Fruit fly (Drosophila melanogaster): ENCODE results near the gene CG13001.

The CG13001 gene

DNA sequence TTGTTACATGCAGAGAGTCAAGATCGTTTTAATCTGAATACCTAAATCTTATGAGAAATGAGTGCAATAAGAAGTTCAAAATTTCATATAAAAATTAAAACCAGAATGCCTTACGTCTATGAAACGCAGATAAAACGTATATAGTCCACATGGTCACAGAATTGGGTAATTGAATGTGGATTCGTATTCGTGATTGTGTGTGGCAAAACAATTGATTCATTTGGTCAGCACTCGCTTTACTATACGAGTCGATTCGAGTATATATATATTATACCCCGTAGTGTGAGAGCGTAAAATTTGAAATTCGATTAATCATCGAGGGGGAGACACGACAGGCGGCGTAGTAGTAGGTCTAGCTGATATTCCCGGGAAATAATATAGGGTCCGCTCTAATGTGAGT is 3.9 kb upstream of the CG13001 start:
- TF ChIP-seq tj (GFP tag; optimal IDR thresholded peaks at IDR 0.05) (peak; percentile 18), cic (GFP tag; optimal IDR thresholded peaks at IDR 0.05) (peak; percentile 92), Clk (GFP tag; optimal IDR thresholded peaks at IDR 0.05) (no peak), CG7045 (GFP tag; optimal IDR thresholded peaks at IDR 0.05) (no peak), Mnt (GFP tag; optimal IDR thresholded peaks at IDR 0.05) (peak; percentile 32), CG33017 (tag; optimal IDR thresholded peaks at IDR 0.05) (no peak), kay (GFP tag; ENCODE audit: borderline replicate concordance) (peak; percentile 88)

DNA sequence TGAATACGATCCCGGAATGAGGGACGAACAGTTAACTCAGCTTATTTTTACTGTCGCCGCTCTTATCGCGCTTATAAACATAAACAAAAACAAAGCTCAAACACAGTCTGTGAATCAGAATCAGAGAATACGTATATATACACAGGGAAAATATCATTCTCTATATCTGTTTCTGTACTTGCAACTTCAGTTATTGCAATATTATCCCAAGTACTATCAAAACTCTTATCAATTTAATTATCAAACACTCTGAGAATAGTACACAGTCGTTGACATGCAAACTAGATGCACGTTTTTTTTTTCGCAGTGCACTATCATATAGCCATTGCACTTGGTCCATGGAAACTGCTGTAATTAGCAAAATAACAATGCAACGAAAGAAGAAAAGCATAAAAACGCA is 2.7 kb upstream of the CG13001 start:
- TF ChIP-seq CG11617 (GFP tag; optimal IDR thresholded peaks at IDR 0.05) = peak; percentile 10
- no peak for TF ChIP-seq Hr96 (GFP tag; optimal IDR thresholded peaks at IDR 0.05)
- TF ChIP-seq cnc (optimal IDR thresholded peaks at IDR 0.05) = no peak
- TF ChIP-seq CG7101 (tag; optimal IDR thresholded peaks at IDR 0.05) = peak; percentile 80
- TF ChIP-seq kay (GFP tag; ENCODE audit: borderline replicate concordance) = no peak
- no peak for TF ChIP-seq cic (GFP tag; optimal IDR thresholded peaks at IDR 0.05)
- no peak for TF ChIP-seq Clk (GFP tag; optimal IDR thresholded peaks at IDR 0.05)
- no peak for TF ChIP-seq toe (GFP tag; optimal IDR thresholded peaks at IDR 0.05)
- no peak for TF ChIP-seq CG7045 (GFP tag; optimal IDR thresholded peaks at IDR 0.05)
- TF ChIP-seq Mnt (GFP tag; optimal IDR thresholded peaks at IDR 0.05) = peak; percentile 6
- no peak for TF ChIP-seq ovo (GFP tag; optimal IDR thresholded peaks at IDR 0.05)
- TF ChIP-seq CG33017 (tag; optimal IDR thresholded peaks at IDR 0.05) = peak; percentile 3
- peak; percentile 34 for TF ChIP-seq pad (GFP tag; optimal IDR thresholded peaks at IDR 0.05)
- no peak for TF ChIP-seq CG5204 (GFP tag; optimal IDR thresholded peaks at IDR 0.05)
- TF ChIP-seq tj (GFP tag; optimal IDR thresholded peaks at IDR 0.05) = peak; percentile 97
- no peak for TF ChIP-seq CG1620 (GFP tag; optimal IDR thresholded peaks at IDR 0.05)
- TF ChIP-seq CG14711 (tag; optimal IDR thresholded peaks at IDR 0.05) = peak; percentile 74
- peak; percentile 83 for TF ChIP-seq bab1 (GFP tag; optimal IDR thresholded peaks at IDR 0.05)
- TF ChIP-seq Crg-1 (GFP tag; optimal IDR thresholded peaks at IDR 0.05) = no peak

dm6 chrX:16944049-16944532 is 1.4 kb upstream of the CG13001 start:
- no peak for TF ChIP-seq Crg-1 (GFP tag; optimal IDR thresholded peaks at IDR 0.05)
- TF ChIP-seq bab1 (GFP tag; optimal IDR thresholded peaks at IDR 0.05) = peak; percentile 30
- peak; percentile 34 for TF ChIP-seq cic (GFP tag; optimal IDR thresholded peaks at IDR 0.05)
- peak; percentile 77 for TF ChIP-seq CG14711 (tag; optimal IDR thresholded peaks at IDR 0.05)
- no peak for TF ChIP-seq CG12768 (GFP tag; optimal IDR thresholded peaks at IDR 0.05)
- no peak for TF ChIP-seq CG7045 (GFP tag; optimal IDR thresholded peaks at IDR 0.05)
- peak; percentile 10 for TF ChIP-seq CG11617 (GFP tag; optimal IDR thresholded peaks at IDR 0.05)
- no peak for TF ChIP-seq kay (GFP tag; ENCODE audit: borderline replicate concordance)
- no peak for TF ChIP-seq Mnt (GFP tag; optimal IDR thresholded peaks at IDR 0.05)
- no peak for TF ChIP-seq ovo (GFP tag; optimal IDR thresholded peaks at IDR 0.05)
- TF ChIP-seq CG33017 (tag; optimal IDR thresholded peaks at IDR 0.05) = peak; percentile 75
- no peak for TF ChIP-seq cnc (optimal IDR thresholded peaks at IDR 0.05)
- TF ChIP-seq CG7101 (tag; optimal IDR thresholded peaks at IDR 0.05) = peak; percentile 68
- TF ChIP-seq pad (GFP tag; optimal IDR thresholded peaks at IDR 0.05) = peak; percentile 20
- TF ChIP-seq CG5204 (GFP tag; optimal IDR thresholded peaks at IDR 0.05) = no peak
- TF ChIP-seq tj (GFP tag; optimal IDR thresholded peaks at IDR 0.05) = no peak
- TF ChIP-seq toe (GFP tag; optimal IDR thresholded peaks at IDR 0.05) = no peak
- TF ChIP-seq Clk (GFP tag; optimal IDR thresholded peaks at IDR 0.05) = no peak
- TF ChIP-seq Hr96 (GFP tag; optimal IDR thresholded peaks at IDR 0.05) = no peak
- TF ChIP-seq CG1620 (GFP tag; optimal IDR thresholded peaks at IDR 0.05) = no peak

- TF ChIP-seq tj (GFP tag; optimal IDR thresholded peaks at IDR 0.05) (peak; percentile 56), CG5204 (GFP tag; optimal IDR thresholded peaks at IDR 0.05) (no peak)
Measured at dm6 chrX:16943515-16943850, 812 bp upstream of the CG13001 start.

DNA sequence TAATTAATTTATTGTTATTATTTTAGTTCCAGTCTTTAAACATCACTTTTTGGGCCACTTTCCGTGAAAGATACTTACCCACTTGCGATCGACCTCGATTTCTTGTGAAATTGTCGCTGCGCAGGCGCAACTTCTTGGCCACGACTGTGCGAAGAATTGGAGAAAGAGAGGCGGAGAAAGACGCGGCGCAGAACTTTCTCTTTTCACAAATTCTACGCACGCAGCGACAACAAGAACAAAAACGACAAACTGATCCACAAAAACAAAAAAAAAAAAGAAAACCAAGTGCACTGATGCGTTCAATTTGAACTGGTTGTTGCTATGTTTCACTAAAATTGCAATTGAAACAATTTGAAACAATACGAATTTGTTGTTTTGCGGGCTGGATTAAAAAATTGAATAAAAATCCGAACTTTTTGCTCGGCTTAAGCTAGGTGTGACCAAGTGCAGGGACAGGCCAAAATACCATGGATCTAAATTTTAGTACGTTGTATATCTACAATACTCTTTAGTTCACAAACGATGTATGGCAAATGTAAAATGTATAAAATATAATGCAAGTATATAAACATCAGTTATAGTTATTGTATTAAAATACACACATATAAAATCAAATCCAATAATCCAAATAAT is 2.1 kb downstream of the CG13001 start, which contains the start of gene wus:
Gene wus, minus strand, starts transcription at position 448 of the 633 bp plus-strand sequence.
- TF ChIP-seq CG12768 (GFP tag; optimal IDR thresholded peaks at IDR 0.05) (no peak), ovo (GFP tag; optimal IDR thresholded peaks at IDR 0.05) (no peak), CG14711 (tag; optimal IDR thresholded peaks at IDR 0.05) (no peak), CG11617 (GFP tag; optimal IDR thresholded peaks at IDR 0.05) (no peak), cnc (optimal IDR thresholded peaks at IDR 0.05) (no peak), Hr96 (GFP tag; optimal IDR thresholded peaks at IDR 0.05) (no peak), CG5204 (GFP tag; optimal IDR thresholded peaks at IDR 0.05) (no peak), kay (GFP tag; ENCODE audit: borderline replicate concordance) (no peak), Clk (GFP tag; optimal IDR thresholded peaks at IDR 0.05) (no peak), CG33017 (tag; optimal IDR thresholded peaks at IDR 0.05) (no peak)

- TF ChIP-seq pad (GFP tag; optimal IDR thresholded peaks at IDR 0.05) = no peak
- no peak for TF ChIP-seq CG1620 (GFP tag; optimal IDR thresholded peaks at IDR 0.05)
- TF ChIP-seq Clk (GFP tag; optimal IDR thresholded peaks at IDR 0.05) = no peak
- TF ChIP-seq Crg-1 (GFP tag; optimal IDR thresholded peaks at IDR 0.05) = no peak
- TF ChIP-seq CG5204 (GFP tag; optimal IDR thresholded peaks at IDR 0.05) = no peak
- TF ChIP-seq cnc (optimal IDR thresholded peaks at IDR 0.05) = no peak
- no peak for TF ChIP-seq kay (GFP tag; ENCODE audit: borderline replicate concordance)
- TF ChIP-seq bab1 (GFP tag; optimal IDR thresholded peaks at IDR 0.05) = no peak
- no peak for TF ChIP-seq CG11617 (GFP tag; optimal IDR thresholded peaks at IDR 0.05)
- TF ChIP-seq CG14711 (tag; optimal IDR thresholded peaks at IDR 0.05) = no peak
- no peak for TF ChIP-seq tj (GFP tag; optimal IDR thresholded peaks at IDR 0.05)
- no peak for TF ChIP-seq Hr96 (GFP tag; optimal IDR thresholded peaks at IDR 0.05)
- no peak for TF ChIP-seq ovo (GFP tag; optimal IDR thresholded peaks at IDR 0.05)
- no peak for TF ChIP-seq CG7045 (GFP tag; optimal IDR thresholded peaks at IDR 0.05)
- no peak for TF ChIP-seq CG33017 (tag; optimal IDR thresholded peaks at IDR 0.05)
- TF ChIP-seq cic (GFP tag; optimal IDR thresholded peaks at IDR 0.05) = no peak
- no peak for TF ChIP-seq CG12768 (GFP tag; optimal IDR thresholded peaks at IDR 0.05)
- TF ChIP-seq Mnt (GFP tag; optimal IDR thresholded peaks at IDR 0.05) = no peak
- no peak for TF ChIP-seq toe (GFP tag; optimal IDR thresholded peaks at IDR 0.05)
Measured at dm6 chrX:16936689-16937088, 6.0 kb downstream of the CG13001 start.

Data from whole organism, adult.